Fruit fly (Drosophila melanogaster): Measurements from ENCODE around the gene CG34393.
A peak's percentile ranks its signal among the peaks of the same experiment; 100 is the strongest.

CG34393 gene

DNA sequence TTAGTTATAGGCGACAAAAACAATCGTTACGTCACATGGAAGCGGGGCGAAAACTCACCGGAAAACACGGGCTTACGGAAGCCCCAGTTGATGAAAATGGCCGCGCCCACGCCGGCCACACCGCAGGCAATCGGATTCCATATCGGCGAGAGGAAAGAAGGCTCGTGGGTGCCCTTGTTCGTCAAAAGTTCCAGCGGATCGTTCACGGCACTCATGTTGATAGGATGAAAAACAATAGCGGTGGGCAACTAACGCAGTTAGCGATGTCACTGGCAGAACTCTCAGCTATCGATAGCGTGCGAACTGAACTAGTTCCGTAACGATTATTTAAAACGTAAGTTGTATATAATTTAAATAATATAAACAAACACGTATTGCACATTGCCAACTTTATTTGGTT, 54.8 kb downstream of the CG34393 start, which contains the start of gene ND-B14.5B (continued):
- peak; percentile 49; the same call in 1 of the 2 replicates for TF ChIP-seq nerfin-2 (GFP tag; IDR thresholded peaks at IDR 0.05; ENCODE audit: partially characterized antibody)
- TF ChIP-seq HmgZ (tag; optimal IDR thresholded peaks at IDR 0.05), result peak; percentile 18
- TF ChIP-seq CG15073 (GFP tag; optimal IDR thresholded peaks at IDR 0.05), result no peak
- TF ChIP-seq CG2712 (tag; optimal IDR thresholded peaks at IDR 0.05), result peak; percentile 17
- TF ChIP-seq sc (optimal IDR thresholded peaks at IDR 0.05), result no peak
- no peak for TF ChIP-seq sc (GFP tag; optimal IDR thresholded peaks at IDR 0.05)
- peak; percentile 73 for TF ChIP-seq Dref (GFP tag; IDR thresholded peaks at IDR 0.05)
- TF ChIP-seq stwl (tag; optimal IDR thresholded peaks at IDR 0.05), result peak; percentile 40

dm6 chr2L:3144709-3145108, 55.6 kb downstream of the CG34393 start, which contains the start of gene toc:
TSS of gene toc (minus strand) at chr2L:3144786.
- TF ChIP-seq Scr (GFP tag; IDR thresholded peaks at IDR 0.05; ENCODE audit: partially characterized antibody) (peak; percentile 80), amos (GFP tag; IDR thresholded peaks at IDR 0.05; ENCODE audit: partially characterized antibody) (peak; percentile 92), CG7372 (GFP tag; IDR thresholded peaks at IDR 0.05) (no peak), ci (GFP tag; IDR thresholded peaks at IDR 0.05) (peak; percentile 30; the same call in 1 of the 3 replicates), CG6765 (GFP tag; optimal IDR thresholded peaks at IDR 0.05) (no peak), CG2875 (GFP tag; optimal IDR thresholded peaks at IDR 0.05) (no peak), inv (GFP tag; IDR thresholded peaks at IDR 0.05; ENCODE audit: partially characterized antibody) (peak; percentile 83), CG3281 (GFP tag; optimal IDR thresholded peaks at IDR 0.05) (no peak), CG12236 (GFP tag; optimal IDR thresholded peaks at IDR 0.05) (no peak), pho (GFP tag; optimal IDR thresholded peaks at IDR 0.05) (no peak), bcd (GFP tag; optimal IDR thresholded peaks at IDR 0.05) (peak; percentile 16), Hmx (GFP tag; optimal IDR thresholded peaks at IDR 0.05) (no peak), CG10267 (tag; optimal IDR thresholded peaks at IDR 0.05) (peak; percentile 12), en (GFP tag; optimal IDR thresholded peaks at IDR 0.05) (no peak), CG18619 (GFP tag; optimal IDR thresholded peaks at IDR 0.05) (no peak), cato (GFP tag; optimal IDR thresholded peaks at IDR 0.05; ENCODE audit: borderline replicate concordance) (no peak), bbx (GFP tag; IDR thresholded peaks at IDR 0.05; ENCODE audit: partially characterized antibody) (peak; percentile 94), pb (GFP tag; optimal IDR thresholded peaks at IDR 0.05) (no peak), CG11085 (GFP tag; IDR thresholded peaks at IDR 0.05) (no peak), Ada2b (GFP tag; IDR thresholded peaks at IDR 0.05) (no peak), CG18764 (GFP tag; optimal IDR thresholded peaks at IDR 0.05) (no peak), lov (optimal IDR thresholded peaks at IDR 0.05) (no peak), lov (GFP tag; IDR thresholded peaks at IDR 0.05) (no peak), Hmr (GFP tag; optimal IDR thresholded peaks at IDR 0.05) (peak; percentile 47), sc (optimal IDR thresholded peaks at IDR 0.05) (no peak), sc (GFP tag; optimal IDR thresholded peaks at IDR 0.05) (no peak), Trl (optimal IDR thresholded peaks at IDR 0.05) (peak in 1 of 2 experiments; percentile 35), Trl (GFP tag; optimal IDR thresholded peaks at IDR 0.05) (peak; percentile 18), Dref (GFP tag; IDR thresholded peaks at IDR 0.05) (peak; percentile 91), CG8089 (GFP tag; optimal IDR thresholded peaks at IDR 0.05) (no peak), gsb (GFP tag; IDR thresholded peaks at IDR 0.05) (no peak), Dfd (GFP tag; optimal IDR thresholded peaks at IDR 0.05) (no peak), pros (GFP tag; optimal IDR thresholded peaks at IDR 0.05) (no peak), Ets65A (GFP tag) (no peak), bowl (GFP tag; IDR thresholded peaks at IDR 0.05) (no peak), tx (GFP tag; optimal IDR thresholded peaks at IDR 0.05) (no peak), CG14014 (GFP tag; IDR thresholded peaks at IDR 0.05) (no peak), prd (optimal IDR thresholded peaks at IDR 0.05) (no peak), prd (GFP tag; IDR thresholded peaks at IDR 0.05) (no peak), CG17186 (GFP tag; optimal IDR thresholded peaks at IDR 0.05) (peak; percentile 97), CG14441 (GFP tag; IDR thresholded peaks at IDR 0.05) (no peak), CG1603 (tag; optimal IDR thresholded peaks at IDR 0.05) (peak; percentile 73), MESR4 (GFP tag; optimal IDR thresholded peaks at IDR 0.05) (peak; percentile 29), Pdp1 (GFP tag; optimal IDR thresholded peaks at IDR 0.05) (no peak), CG11504 (tag; optimal IDR thresholded peaks at IDR 0.05) (peak; percentile 16)

All from whole organism, embryonic.